Worm (Caenorhabditis elegans) whole organism, young adult: ENCODE results near the gene fcmt-1.
A peak's percentile ranks its signal among the peaks of the same experiment; 100 is the strongest.

Source experiments
- B0261.1 ChIP-seq: sonication (generic microtip); optimal IDR thresholded peaks from 2 replicates; lab custom pipeline; 2016; ENCODE audit warnings: mild to moderate bottlenecking, missing genetic modification characterization, moderate library complexity, missing compliant biosample characterization
- C06A6.2 ChIP-seq: fragments of 200-800 bp; sonication (Bioruptor generic); conservative IDR thresholded peaks from 2 replicates; pipeline ENCODE4 v1.3.6; 2022; ENCODE audit warnings: missing genetic modification characterization, missing compliant biosample characterization
- C17E4.6 ChIP-seq: fragments of 200-800 bp; sonication (Bioruptor generic); IDR thresholded peaks from 2 replicates; pipeline ENCODE4 v1.3.6; 2022; ENCODE audit warnings: missing genetic modification reagents, missing genetic modification characterization, missing compliant biosample characterization
- F10E7.11 ChIP-seq: sonication (generic microtip); optimal IDR thresholded peaks from 2 replicates; lab custom pipeline; 2017; ENCODE audit warnings: mild to moderate bottlenecking, missing genetic modification characterization, moderate library complexity, missing compliant biosample characterization
- F33H1.4 ChIP-seq: fragments of 200-800 bp; sonication (Bioruptor generic); IDR thresholded peaks from 2 replicates; pipeline ENCODE4 v1.3.6; 2022; ENCODE audit warnings: missing genetic modification reagents, missing genetic modification characterization, missing compliant biosample characterization
- F37B4.10 ChIP-seq: fragments of 200-800 bp; sonication (Bioruptor generic); IDR thresholded peaks from 2 replicates; pipeline ENCODE4 v1.3.6; 2022; ENCODE audit warnings: missing genetic modification characterization, missing compliant biosample characterization
- F55B11.4 ChIP-seq: sonication (generic microtip); optimal IDR thresholded peaks from 2 replicates; lab custom pipeline; 2016; ENCODE audit warnings: missing compliant biosample characterization, missing genetic modification characterization, borderline replicate concordance; ENCODE audit not compliant: insufficient read depth
- F57A8.1 ChIP-seq: fragments of 200-800 bp; sonication (Bioruptor generic); optimal IDR thresholded peaks from 2 replicates; lab custom pipeline; 2018; ENCODE audit warnings: mild to moderate bottlenecking, missing genetic modification characterization, moderate library complexity, missing compliant biosample characterization
- T07F8.4 ChIP-seq: sonication (generic microtip); optimal IDR thresholded peaks from 2 replicates; lab custom pipeline; 2016; ENCODE audit warnings: mild to moderate bottlenecking, missing genetic modification characterization, moderate library complexity, missing compliant biosample characterization
- T26A5.8 ChIP-seq: sonication (generic microtip); optimal IDR thresholded peaks from 2 replicates; lab custom pipeline; 2016; ENCODE audit warnings: missing genetic modification characterization, missing compliant biosample characterization
- Y79H2A.3 ChIP-seq: fragments of 200-800 bp; sonication (Bioruptor generic); conservative IDR thresholded peaks from 2 replicates; pipeline ENCODE4 v1.3.6; 2022; ENCODE audit warnings: missing genetic modification reagents, missing genetic modification characterization, missing compliant biosample characterization
- aptf-2 ChIP-seq: fragments of 200-800 bp; sonication (Bioruptor generic); conservative IDR thresholded peaks from 2 replicates; pipeline ENCODE4 v1.3.6; 2022; ENCODE audit warnings: missing genetic modification reagents, missing genetic modification characterization, missing compliant biosample characterization
- bed-2 ChIP-seq: fragments of 200-800 bp; sonication (Bioruptor generic); IDR thresholded peaks from 2 replicates; pipeline ENCODE4 v1.3.6; 2022; ENCODE audit warnings: missing genetic modification reagents, missing genetic modification characterization, missing compliant biosample characterization
- ceh-100 ChIP-seq: fragments of 200-800 bp; sonication (Bioruptor generic); IDR thresholded peaks from 2 replicates; pipeline ENCODE4 v1.3.6; 2022; ENCODE audit warnings: missing genetic modification reagents, missing genetic modification characterization, missing compliant biosample characterization
- ceh-58 ChIP-seq: fragments of 200-800 bp; sonication (Bioruptor generic); IDR thresholded peaks from 2 replicates; pipeline ENCODE4 v1.3.6; 2022; ENCODE audit warnings: missing genetic modification characterization, missing compliant biosample characterization
- ceh-91 ChIP-seq: fragments of 200-800 bp; sonication (Bioruptor generic); IDR thresholded peaks from 2 replicates; pipeline ENCODE4 v1.3.6; 2022; ENCODE audit warnings: missing genetic modification reagents, missing genetic modification characterization, missing compliant biosample characterization
- chd-7 ChIP-seq: sonication (generic microtip); optimal IDR thresholded peaks from 2 replicates; lab custom pipeline; 2016; ENCODE audit warnings: mild to moderate bottlenecking, missing genetic modification characterization, moderate library complexity, missing compliant biosample characterization
- egl-44 ChIP-seq: fragments of 200-800 bp; sonication (Bioruptor generic); IDR thresholded peaks from 2 replicates; pipeline ENCODE4 v1.3.6; 2022; ENCODE audit warnings: missing genetic modification reagents, missing genetic modification characterization, missing compliant biosample characterization
- egrh-3 ChIP-seq: fragments of 200-800 bp; sonication (Bioruptor generic); IDR thresholded peaks from 2 replicates; pipeline ENCODE4 v1.3.6; 2022; ENCODE audit warnings: missing genetic modification reagents, missing genetic modification characterization, missing compliant biosample characterization
- ekl-4 ChIP-seq: fragments of 200-800 bp; sonication (Bioruptor generic); IDR thresholded peaks from 2 replicates; pipeline ENCODE4 v1.3.6; 2022; ENCODE audit warnings: missing genetic modification reagents, missing genetic modification characterization, missing compliant biosample characterization
- ets-4 ChIP-seq: fragments of 200-800 bp; sonication (Bioruptor generic); optimal IDR thresholded peaks from 2 replicates; lab custom pipeline; 2018; ENCODE audit warnings: mild to moderate bottlenecking, missing genetic modification characterization, missing compliant biosample characterization
- fkh-3 ChIP-seq: sonication (generic microtip); optimal IDR thresholded peaks from 2 replicates; lab custom pipeline; 2016; ENCODE audit warnings: mild to moderate bottlenecking, missing genetic modification characterization, missing compliant biosample characterization
- gei-17 ChIP-seq: fragments of 200-800 bp; sonication (Bioruptor generic); optimal IDR thresholded peaks from 2 replicates; lab custom pipeline; 2018; ENCODE audit warnings: mild to moderate bottlenecking, missing genetic modification characterization, missing compliant biosample characterization
- hlh-26 ChIP-seq: fragments of 200-800 bp; sonication (Bioruptor generic); conservative IDR thresholded peaks from 2 replicates; pipeline ENCODE4 v1.3.6; 2022; ENCODE audit warnings: missing genetic modification reagents, missing genetic modification characterization, missing compliant biosample characterization
- hmg-1.2 ChIP-seq: fragments of 200-800 bp; sonication (Bioruptor generic); IDR thresholded peaks from 2 replicates; pipeline ENCODE4 v1.3.6; 2022; ENCODE audit warnings: missing genetic modification reagents, missing genetic modification characterization, missing compliant biosample characterization
- hsf-1 ChIP-seq: fragments of 200-800 bp; sonication (Bioruptor generic); IDR thresholded peaks from 2 replicates; pipeline ENCODE4 v1.3.6; 2022; ENCODE audit warnings: missing genetic modification reagents, missing genetic modification characterization, missing compliant biosample characterization
- lin-40 ChIP-seq: sonication (generic microtip); optimal IDR thresholded peaks from 2 replicates; lab custom pipeline; 2016; ENCODE audit warnings: missing genetic modification characterization, mild to moderate bottlenecking, missing compliant biosample characterization, missing genotype, missing genetic modification reagents
- lsl-1 ChIP-seq: fragments of 200-800 bp; sonication (Bioruptor generic); optimal IDR thresholded peaks from 2 replicates; lab custom pipeline; 2018; ENCODE audit warnings: mild to moderate bottlenecking, missing genetic modification characterization, moderate library complexity, missing compliant biosample characterization
- madf-3 ChIP-seq: fragments of 200-800 bp; sonication (Bioruptor generic); IDR thresholded peaks from 2 replicates; pipeline ENCODE4 v1.3.6; 2022; ENCODE audit warnings: missing genetic modification reagents, missing genetic modification characterization, missing compliant biosample characterization
- madf-8 ChIP-seq: fragments of 200-800 bp; sonication (Bioruptor generic); conservative IDR thresholded peaks from 2 replicates; pipeline ENCODE4 v1.3.6; 2022; ENCODE audit warnings: missing genetic modification reagents, missing genetic modification characterization, missing compliant biosample characterization
- nfyb-1 ChIP-seq: fragments of 200-800 bp; sonication (Bioruptor generic); IDR thresholded peaks from 2 replicates; pipeline ENCODE4 v1.3.6; 2022; ENCODE audit warnings: missing genetic modification reagents, missing genetic modification characterization, missing compliant biosample characterization
- nhr-120 ChIP-seq: fragments of 200-800 bp; sonication (Bioruptor generic); IDR thresholded peaks from 2 replicates; pipeline ENCODE4 v1.3.6; 2022; ENCODE audit warnings: missing genetic modification characterization, missing compliant biosample characterization
- nhr-27 ChIP-seq: fragments of 200-800 bp; sonication (Bioruptor generic); optimal IDR thresholded peaks from 2 replicates; lab custom pipeline; 2018; ENCODE audit warnings: mild to moderate bottlenecking, missing genetic modification characterization, moderate library complexity, missing compliant biosample characterization
- nhr-80 ChIP-seq: sonication (generic microtip); optimal IDR thresholded peaks from 2 replicates; lab custom pipeline; 2016; ENCODE audit warnings: missing genetic modification characterization, missing compliant biosample characterization
- nhr-90 ChIP-seq: sonication (generic microtip); optimal IDR thresholded peaks from 2 replicates; lab custom pipeline; 2016; ENCODE audit warnings: missing genotype, mild to moderate bottlenecking, missing genetic modification characterization, missing compliant biosample characterization
- pbrm-1 ChIP-seq: fragments of 200-800 bp; sonication (Bioruptor generic); IDR thresholded peaks from 2 replicates; pipeline ENCODE4 v1.3.6; 2022; ENCODE audit warnings: missing genetic modification reagents, missing genetic modification characterization, missing compliant biosample characterization
- repo-1 ChIP-seq: sonication (generic microtip); optimal IDR thresholded peaks from 2 replicates; lab custom pipeline; 2017; ENCODE audit warnings: mild to moderate bottlenecking, missing genetic modification characterization, missing compliant biosample characterization
- snpc-4 ChIP-seq, 5 experiments: fragments of 150-350 bp in 1 of 5; sonication (generic microtip) in 4 of 5; optimal IDR thresholded peaks; 2 replicates each; lab custom pipeline; 2014 to 2018; ENCODE audit warnings: missing genetic modification characterization in 5 of 5, missing biosample characterization in 3 of 5, antibody characterized with exemption in 2 of 5, mild to moderate bottlenecking in 2 of 5, missing compliant biosample characterization in 2 of 5, missing genotype in 2 of 5, moderate library complexity in 2 of 5, missing genetic modification reagents in 1 of 5
- zfh-2 ChIP-seq: fragments of 200-800 bp; sonication (Bioruptor generic); conservative IDR thresholded peaks from 2 replicates; pipeline ENCODE4 v1.3.6; 2022; ENCODE audit warnings: missing genetic modification reagents, missing genetic modification characterization, missing compliant biosample characterization
- zim-3 ChIP-seq: sonication (generic microtip); optimal IDR thresholded peaks from 2 replicates; lab custom pipeline; 2017; ENCODE audit warnings: mild to moderate bottlenecking, missing genetic modification characterization, moderate library complexity, missing compliant biosample characterization
- ztf-18 ChIP-seq: sonication (generic microtip); optimal IDR thresholded peaks from 2 replicates; lab custom pipeline; 2016; ENCODE audit warnings: missing genotype, mild to moderate bottlenecking, missing genetic modification characterization, missing compliant biosample characterization
- ztf-3 ChIP-seq: fragments of 200-800 bp; sonication (Bioruptor generic); optimal IDR thresholded peaks from 2 replicates; lab custom pipeline; 2018; ENCODE audit warnings: mild to moderate bottlenecking, missing genetic modification characterization, missing compliant biosample characterization

fcmt-1 gene

DNA sequence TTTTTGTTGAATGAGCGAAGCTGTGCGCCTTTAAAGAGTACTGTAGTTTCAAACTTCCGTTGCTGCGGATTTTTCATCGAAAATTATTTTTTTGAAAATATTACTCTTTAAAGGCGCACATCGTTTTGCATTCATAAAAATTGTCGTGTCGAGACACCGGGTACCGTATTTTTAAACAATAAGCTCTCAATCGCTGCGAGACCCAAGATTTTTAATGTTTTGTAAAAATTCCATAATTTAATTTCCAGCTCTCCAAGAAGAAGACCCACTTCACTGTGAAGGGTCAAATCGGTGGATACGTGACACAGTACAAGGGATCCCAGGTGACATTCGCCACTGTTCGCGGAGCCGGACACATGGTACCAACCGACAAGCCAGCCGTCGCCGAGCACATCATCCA lies 33.0 kb upstream of the fcmt-1 start (continued):
- TF ChIP-seq aptf-2 (no peak), nhr-120 (GFP tag; lab: Robert Waterston, UW) (no peak), zfh-2 (GFP tag; lab: Robert Waterston, UW) (0 out of 2 replicates have a peak, but pooled peaks have one; percentile 23), pbrm-1 (GFP tag; lab: Robert Waterston, UW) (no peak), F55B11.4 (tag; lab: Kevin White, UChicago) (no peak), gei-17 (no peak), ceh-58 (GFP tag; lab: Robert Waterston, UW) (no peak), ekl-4 (0 out of 2 replicates have a peak, but pooled peaks have one; percentile 7), nfyb-1 (GFP tag; lab: Robert Waterston, UW) (no peak), F10E7.11 (tag; lab: Kevin White, UChicago) (no peak), hsf-1 (no peak), madf-8 (no peak)

DNA sequence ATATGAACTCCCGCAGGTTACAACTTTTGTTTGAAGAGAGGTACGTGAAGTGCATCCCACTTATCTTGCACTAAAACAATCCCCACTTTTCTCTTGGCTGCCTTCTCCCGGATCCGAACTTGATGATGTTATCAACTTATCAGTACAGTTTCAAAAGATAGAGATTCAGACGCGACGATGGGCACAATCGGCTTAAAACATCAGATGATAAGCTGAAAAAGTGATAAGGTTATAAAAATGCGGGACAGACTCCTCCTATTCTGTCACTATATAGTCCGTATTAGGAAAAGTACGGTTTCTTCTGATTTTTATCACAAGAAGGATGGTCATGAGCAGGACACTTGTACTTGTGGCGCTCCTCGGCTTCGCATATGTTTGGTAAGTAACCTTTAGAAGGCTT lies 29.8 kb upstream of the fcmt-1 start, which contains the start of gene ctsa-1.2:
ctsa-1.2 (plus strand) TSS at position 160 of the 400 bp plus-strand sequence.
- TF ChIP-seq snpc-4 (GFP tag; optimal IDR thresholded peaks at IDR 0.05; lab: Kevin White, UChicago) (no peak), snpc-4 (tag; optimal IDR thresholded peaks at IDR 0.05; lab: Kevin White, UChicago) (no peak), egl-44 (GFP tag; lab: Robert Waterston, UW) (no peak), chd-7 (tag; lab: Kevin White, UChicago) (no peak), nhr-80 (peak; percentile 68), ztf-3 (GFP tag; lab: Kevin White, UChicago) (no peak), Y79H2A.3 (GFP tag; lab: Robert Waterston, UW) (no peak), ets-4 (GFP tag; lab: Kevin White, UChicago) (peak; percentile 1), ceh-91 (no peak), madf-3 (GFP tag; lab: Robert Waterston, UW) (no peak), nhr-27 (tag; lab: Kevin White, UChicago) (no peak), C17E4.6 (no peak), F57A8.1 (GFP tag; lab: Kevin White, UChicago) (no peak), repo-1 (tag; lab: Kevin White, UChicago) (no peak), T07F8.4 (tag; lab: Kevin White, UChicago) (no peak)
- TF ChIP-seq, all 124 proteins: peak for 2

DNA sequence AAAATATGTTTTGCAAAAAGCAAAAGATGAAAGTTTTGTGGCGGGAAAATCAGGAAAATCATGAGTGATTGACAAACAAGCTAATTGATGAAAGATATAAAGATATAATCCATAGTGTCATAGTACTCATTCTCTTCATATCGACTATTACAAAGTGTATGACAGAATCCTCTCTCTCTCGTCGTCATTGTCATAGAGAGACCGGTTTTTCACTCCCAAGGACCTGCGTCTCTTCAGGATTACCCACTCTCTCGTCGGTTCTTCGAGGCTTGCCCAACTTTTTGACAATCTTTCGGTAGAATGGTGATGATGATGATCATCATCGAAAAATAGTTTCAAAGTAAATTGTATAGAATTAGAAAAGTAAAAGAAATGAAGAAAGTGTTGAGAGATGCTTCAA lies 28.0 kb upstream of the fcmt-1 start:
- no peak for TF ChIP-seq B0261.1 (tag; lab: Kevin White, UChicago)
- TF ChIP-seq hmg-1.2 (GFP tag; lab: Robert Waterston, UW), result peak; percentile 82
- peak; percentile 15 for TF ChIP-seq lin-40 (tag; lab: Kevin White, UChicago)
- no peak for TF ChIP-seq T26A5.8 (tag; lab: Kevin White, UChicago)
- no peak for TF ChIP-seq egrh-3 (GFP tag; lab: Robert Waterston, UW)
- no peak for TF ChIP-seq fkh-3 (tag; lab: Kevin White, UChicago)

DNA sequence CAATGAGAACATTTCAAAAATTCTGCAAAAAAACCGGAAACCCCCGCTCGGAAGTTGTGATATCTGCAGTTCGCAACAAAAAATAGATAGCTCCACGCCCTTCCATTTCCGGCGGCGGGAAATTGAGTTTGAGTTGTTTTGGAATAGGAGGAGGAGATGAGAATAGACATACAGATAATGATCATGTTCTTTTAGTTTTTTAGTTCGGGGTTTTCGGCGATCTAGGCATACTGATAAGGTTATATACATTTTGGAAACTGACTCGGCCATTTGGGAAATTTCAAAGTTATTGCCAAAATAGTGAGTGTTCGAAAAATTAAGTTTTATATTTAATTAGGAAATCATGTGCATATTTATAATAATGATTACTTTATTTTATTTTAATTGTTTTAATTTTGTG lies 24.5 kb upstream of the fcmt-1 start:
- TF ChIP-seq zim-3 (tag; lab: Kevin White, UChicago) (no peak), ceh-100 (GFP tag; lab: Robert Waterston, UW) (no peak), nhr-27 (tag; lab: Kevin White, UChicago) (no peak), ceh-91 (no peak), ekl-4 (no peak), nhr-80 (no peak), C06A6.2 (no peak), F37B4.10 (GFP tag; lab: Robert Waterston, UW) (no peak), F33H1.4 (no peak), hlh-26 (GFP tag; lab: Robert Waterston, UW) (no peak), lsl-1 (no peak), ztf-18 (tag; lab: Kevin White, UChicago) (no peak), T07F8.4 (tag; lab: Kevin White, UChicago) (no peak), nhr-90 (no peak), bed-2 (GFP tag; lab: Robert Waterston, UW) (no peak)
